Worm (Caenorhabditis elegans) whole organism, L3 larva: ENCODE data around the gene sru-40.
A peak's percentile ranks its signal among the peaks of the same experiment; 100 is the strongest.

Experiments
- R02D3.7 ChIP-seq: fragments of 150-350 bp; optimal IDR thresholded peaks from 2 replicates; lab custom pipeline; 2014; ENCODE audit warnings: missing biosample characterization, missing genetic modification characterization
- ZK546.5 ChIP-seq: sonication (generic microtip); optimal IDR thresholded peaks from 2 replicates; lab custom pipeline; 2017; ENCODE audit warnings: missing biosample characterization, missing genetic modification characterization
- aly-2 ChIP-seq: fragments of 150-350 bp; optimal IDR thresholded peaks from 2 replicates; lab custom pipeline; 2014; ENCODE audit warnings: missing biosample characterization, missing genetic modification characterization
- ama-1 ChIP-seq: fragments of 150-350 bp; optimal IDR thresholded peaks from 2 replicates; lab custom pipeline; 2018
- ceh-16 ChIP-seq: sonication (generic microtip); optimal IDR thresholded peaks from 2 replicates; lab custom pipeline; 2017; ENCODE audit warnings: missing biosample characterization, missing genetic modification characterization
- ceh-82 ChIP-seq: fragments of 150-350 bp; optimal IDR thresholded peaks from 2 replicates; lab custom pipeline; 2014; ENCODE audit warnings: missing biosample characterization, missing genetic modification characterization
- ceh-9 ChIP-seq: sonication (generic microtip); optimal IDR thresholded peaks from 2 replicates; lab custom pipeline; 2018; ENCODE audit warnings: missing biosample characterization, missing genetic modification characterization
- daf-12 ChIP-seq: fragments of 150-350 bp; optimal IDR thresholded peaks from 2 replicates; lab custom pipeline; 2014; ENCODE audit warnings: missing biosample characterization, missing genetic modification reagents, missing genetic modification characterization
- egl-27 ChIP-seq: sonication (generic microtip); optimal IDR thresholded peaks from 4 replicates; lab custom pipeline; 2017; ENCODE audit warnings: missing biosample characterization, missing genetic modification reagents, missing genetic modification characterization
- egl-5 ChIP-seq: fragments of 150-350 bp; optimal IDR thresholded peaks from 2 replicates; lab custom pipeline; 2017; ENCODE audit warnings: missing biosample characterization, missing genetic modification reagents, missing genetic modification characterization, inconsistent platforms
- elt-1 ChIP-seq: fragments of 150-350 bp; optimal IDR thresholded peaks from 2 replicates; lab custom pipeline; 2014; ENCODE audit warnings: missing biosample characterization, missing genetic modification characterization
- elt-2 ChIP-seq: sonication (generic microtip); optimal IDR thresholded peaks from 2 replicates; lab custom pipeline; 2016; ENCODE audit warnings: missing genetic modification reagents, mild to moderate bottlenecking, missing genetic modification characterization, missing compliant biosample characterization
- elt-3 ChIP-seq, 3 experiments: fragments of 150-350 bp in 1 of 3; sonication (generic microtip) in 2 of 3; optimal IDR thresholded peaks; 2 replicates in 2 of 3; 4 replicates in 1 of 3; lab custom pipeline; 2014 to 2017; ENCODE audit warnings: missing biosample characterization in 3 of 3, missing genetic modification characterization in 3 of 3
- eor-1 ChIP-seq, 2 experiments: fragments of 150-350 bp; optimal IDR thresholded peaks; 2 replicates each; lab custom pipeline; 2014 to 2018; ENCODE audit warnings: missing biosample characterization in 2 of 2, missing genetic modification characterization in 2 of 2
- fkh-10 ChIP-seq: sonication (generic microtip); optimal IDR thresholded peaks from 2 replicates; lab custom pipeline; 2017; ENCODE audit warnings: missing biosample characterization, missing genetic modification reagents, missing genetic modification characterization
- fkh-2 ChIP-seq: fragments of 150-350 bp; optimal IDR thresholded peaks from 2 replicates; lab custom pipeline; 2014; ENCODE audit warnings: missing biosample characterization, missing genetic modification reagents, missing genetic modification characterization
- fos-1 ChIP-seq: fragments of 150-350 bp; optimal IDR thresholded peaks from 2 replicates; lab custom pipeline; 2014; ENCODE audit warnings: missing biosample characterization, missing genetic modification characterization
- hmg-11 ChIP-seq: sonication (generic microtip); optimal IDR thresholded peaks from 2 replicates; lab custom pipeline; 2016; ENCODE audit warnings: missing genetic modification characterization, missing compliant biosample characterization
- jun-1 ChIP-seq: fragments of 150-350 bp; optimal IDR thresholded peaks from 2 replicates; lab custom pipeline; 2014; ENCODE audit warnings: missing biosample characterization, missing genetic modification reagents, missing genetic modification characterization
- lin-15B ChIP-seq: fragments of 150-350 bp; optimal IDR thresholded peaks from 2 replicates; lab custom pipeline; 2014; ENCODE audit warnings: missing biosample characterization, missing genetic modification characterization
- lin-39 ChIP-seq: fragments of 150-350 bp; optimal IDR thresholded peaks from 2 replicates; lab custom pipeline; 2018; ENCODE audit warnings: missing biosample characterization, missing genetic modification reagents, missing genetic modification characterization
- lsy-12 ChIP-seq: sonication (generic microtip); optimal IDR thresholded peaks from 2 replicates; lab custom pipeline; 2016; ENCODE audit warnings: mild to moderate bottlenecking, missing genetic modification characterization, missing compliant biosample characterization
- mdl-1 ChIP-seq: fragments of 150-350 bp; optimal IDR thresholded peaks from 2 replicates; lab custom pipeline; 2014; ENCODE audit warnings: missing biosample characterization, missing genetic modification characterization
- mml-1 ChIP-seq: fragments of 150-350 bp; sonication (generic microtip); optimal IDR thresholded peaks from 3 replicates; lab custom pipeline; 2014; ENCODE audit warnings: missing biosample characterization, missing genetic modification characterization
- nfya-1 ChIP-seq: sonication (generic microtip); optimal IDR thresholded peaks from 2 replicates; lab custom pipeline; 2017; ENCODE audit warnings: missing genetic modification characterization, mild to moderate bottlenecking, missing compliant biosample characterization, antibody characterized with exemption, moderate library complexity; ENCODE audit not compliant: insufficient read depth
- nhr-11 ChIP-seq: fragments of 150-350 bp; optimal IDR thresholded peaks from 2 replicates; lab custom pipeline; 2014; ENCODE audit warnings: missing biosample characterization, missing genetic modification characterization
- nhr-12 ChIP-seq: fragments of 150-350 bp; optimal IDR thresholded peaks from 2 replicates; lab custom pipeline; 2014; ENCODE audit warnings: missing biosample characterization, missing genetic modification characterization
- nhr-23 ChIP-seq: fragments of 150-350 bp; optimal IDR thresholded peaks from 2 replicates; lab custom pipeline; 2014; ENCODE audit warnings: missing biosample characterization, missing genetic modification reagents, missing genetic modification characterization
- nhr-237 ChIP-seq: fragments of 150-350 bp; optimal IDR thresholded peaks from 2 replicates; lab custom pipeline; 2014; ENCODE audit warnings: missing biosample characterization, missing genetic modification characterization
- nhr-25 ChIP-seq: sonication (generic microtip); optimal IDR thresholded peaks from 2 replicates; lab custom pipeline; 2017; ENCODE audit warnings: missing biosample characterization, missing genetic modification characterization
- nhr-28 ChIP-seq: fragments of 150-350 bp; optimal IDR thresholded peaks from 2 replicates; lab custom pipeline; 2014; ENCODE audit warnings: missing biosample characterization, missing genetic modification characterization
- nhr-43 ChIP-seq: sonication (generic microtip); optimal IDR thresholded peaks from 2 replicates; lab custom pipeline; 2016; ENCODE audit warnings: mild to moderate bottlenecking, missing genetic modification characterization, missing compliant biosample characterization; ENCODE audit not compliant: poor library complexity, severe bottlenecking
- nhr-67 ChIP-seq: fragments of 150-350 bp; optimal IDR thresholded peaks from 2 replicates; lab custom pipeline; 2014; ENCODE audit warnings: missing biosample characterization, missing genetic modification characterization
- nhr-76 ChIP-seq: fragments of 150-350 bp; sonication (generic microtip); optimal IDR thresholded peaks from 5 replicates; lab custom pipeline; 2014; ENCODE audit warnings: missing biosample characterization, missing genetic modification characterization
- nhr-77 ChIP-seq: fragments of 150-350 bp; optimal IDR thresholded peaks from 2 replicates; lab custom pipeline; 2014; ENCODE audit warnings: missing biosample characterization, missing genetic modification characterization
- pha-4 ChIP-seq: fragments of 150-350 bp; optimal IDR thresholded peaks from 2 replicates; lab custom pipeline; 2014; ENCODE audit warnings: missing biosample characterization, missing genetic modification reagents, missing genetic modification characterization
- pqm-1 ChIP-seq: fragments of 150-350 bp; optimal IDR thresholded peaks from 2 replicates; lab custom pipeline; 2017; ENCODE audit warnings: missing biosample characterization, missing genetic modification characterization, inconsistent platforms
- sea-2 ChIP-seq: fragments of 150-350 bp; sonication (generic microtip); optimal IDR thresholded peaks from 4 replicates; lab custom pipeline; 2014; ENCODE audit warnings: missing biosample characterization, missing genetic modification reagents, missing genetic modification characterization
- skn-1 ChIP-seq: fragments of 150-350 bp; optimal IDR thresholded peaks from 2 replicates; lab custom pipeline; 2014; ENCODE audit warnings: missing biosample characterization, missing genetic modification characterization
- snpc-4 ChIP-seq: fragments of 150-350 bp; optimal IDR thresholded peaks from 2 replicates; lab custom pipeline; 2014; ENCODE audit warnings: missing biosample characterization, missing genetic modification characterization
- tbx-2 ChIP-seq: sonication (generic microtip); optimal IDR thresholded peaks from 2 replicates; lab custom pipeline; 2016; ENCODE audit warnings: mild to moderate bottlenecking, missing genetic modification characterization, missing compliant biosample characterization
- unc-39 ChIP-seq: sonication (generic microtip); optimal IDR thresholded peaks from 4 replicates; lab custom pipeline; 2017; ENCODE audit warnings: missing biosample characterization, missing genetic modification characterization
- unc-62 ChIP-seq: fragments of 150-350 bp; sonication (generic microtip); optimal IDR thresholded peaks from 4 replicates; lab custom pipeline; 2014; ENCODE audit warnings: missing biosample characterization, missing genetic modification reagents, missing genetic modification characterization
- zag-1 ChIP-seq: fragments of 150-350 bp; optimal IDR thresholded peaks from 2 replicates; lab custom pipeline; 2014; ENCODE audit warnings: missing biosample characterization, missing genetic modification characterization
- ztf-11 ChIP-seq: fragments of 150-350 bp; optimal IDR thresholded peaks from 2 replicates; lab custom pipeline; 2014; ENCODE audit warnings: missing biosample characterization, missing genetic modification characterization
- ztf-4 ChIP-seq: fragments of 150-350 bp; optimal IDR thresholded peaks from 2 replicates; lab custom pipeline; 2014; ENCODE audit warnings: missing biosample characterization, missing genetic modification characterization

Gene sru-40

ce11 chrV:9796002-9796401 lies 37.8 kb downstream of the sru-40 start:
- TF ChIP-seq ama-1 (lab: Kevin White, UChicago) (no peak), egl-5 (tag; lab: Kevin White, UChicago) (no peak), nfya-1 (no peak)

- TF ChIP-seq egl-27 (tag; lab: Kevin White, UChicago) (no peak), ztf-4 (tag; lab: Kevin White, UChicago) (no peak), elt-2 (tag; lab: Kevin White, UChicago) (peak; percentile 23)
These were observed 38.8 kb downstream of the sru-40 start for ce11 chrV:9794997-9795396.

ce11 chrV:9791332-9791731 lies 42.5 kb downstream of the sru-40 start, which contains the start of gene lipl-2:
lipl-2 (plus strand) TSS chrV:9791567.
- TF ChIP-seq mdl-1 = no peak
- TF ChIP-seq pqm-1 = peak; percentile 81
- TF ChIP-seq pha-4 = peak; percentile 61
- peak; percentile 87 for TF ChIP-seq elt-2 (tag; lab: Kevin White, UChicago)

ce11 chrV:9789657-9790261 lies 44.0 kb downstream of the sru-40 start, which contains the start of gene ztf-7:
ztf-7 (minus strand) TSS chrV:9789707.
- TF ChIP-seq ceh-9 (tag; lab: Kevin White, UChicago) = no peak
- TF ChIP-seq ZK546.5 = no peak
- no peak for TF ChIP-seq aly-2 (tag; lab: Kevin White, UChicago)
- no peak for TF ChIP-seq eor-1 (tag; optimal IDR thresholded peaks at IDR 0.05; lab: Kevin White, UChicago)
- TF ChIP-seq skn-1 (tag; lab: Kevin White, UChicago) = peak; percentile 68
- peak; percentile 91 for TF ChIP-seq egl-5 (tag; lab: Kevin White, UChicago)
- peak; percentile 38 for TF ChIP-seq egl-27 (tag; lab: Kevin White, UChicago)
- no peak for TF ChIP-seq nhr-12 (tag; lab: Kevin White, UChicago)
- TF ChIP-seq pha-4 = peak; percentile 96
- no peak for TF ChIP-seq elt-3 (tag; optimal IDR thresholded peaks at IDR 0.05; lab: Kevin White, UChicago)
- TF ChIP-seq fos-1 (tag; lab: Kevin White, UChicago) = no peak
- TF ChIP-seq nhr-76 (tag; lab: Kevin White, UChicago) = no peak
- peak; percentile 94 for TF ChIP-seq nfya-1
- no peak for TF ChIP-seq fkh-2 (tag; lab: Kevin White, UChicago)
- peak; percentile 95 for TF ChIP-seq jun-1 (tag; lab: Kevin White, UChicago)
- no peak for TF ChIP-seq nhr-237 (tag; lab: Kevin White, UChicago)
- TF ChIP-seq daf-12 = no peak
- TF ChIP-seq nhr-25 (tag; lab: Kevin White, UChicago) = peak; percentile 99
- TF ChIP-seq sea-2 (GFP tag; lab: Kevin White, UChicago) = no peak
- peak; percentile 96 for TF ChIP-seq lsy-12
- TF ChIP-seq nhr-43 (tag; lab: Kevin White, UChicago) = peak; percentile 97
- TF ChIP-seq nhr-23 (tag; lab: Kevin White, UChicago) = peak; percentile 97
- TF ChIP-seq nhr-28 (tag; lab: Kevin White, UChicago) = no peak
- peak; percentile 26 for TF ChIP-seq nhr-77
- TF ChIP-seq hmg-11 (tag; lab: Kevin White, UChicago) = peak; percentile 80
- peak; percentile 93 for TF ChIP-seq snpc-4 (tag; lab: Kevin White, UChicago)
- TF ChIP-seq elt-2 (tag; lab: Kevin White, UChicago) = peak; percentile 89
- TF ChIP-seq unc-62 = peak; percentile 18
- no peak for TF ChIP-seq mml-1 (tag; lab: Kevin White, UChicago)
- peak; percentile 88 for TF ChIP-seq tbx-2 (tag; lab: Kevin White, UChicago)
- peak; percentile 89 for TF ChIP-seq lin-15B (tag; lab: Kevin White, UChicago)
- TF ChIP-seq fkh-10 (GFP tag; lab: Kevin White, UChicago) = peak; percentile 87
- TF ChIP-seq ztf-11 (tag; lab: Kevin White, UChicago) = no peak
- peak; percentile 62 for TF ChIP-seq R02D3.7 (tag; lab: Kevin White, UChicago)
- peak; percentile 50 for TF ChIP-seq ceh-16 (tag; lab: Kevin White, UChicago)
- peak; percentile 35 for TF ChIP-seq ceh-82 (tag; lab: Kevin White, UChicago)
- peak; percentile 80 for TF ChIP-seq nhr-11 (tag; lab: Kevin White, UChicago)
- TF ChIP-seq nhr-67 (tag; lab: Kevin White, UChicago) = no peak
- peak; percentile 94 for TF ChIP-seq mdl-1
- TF ChIP-seq lin-39 (tag; lab: Kevin White, UChicago) = peak; percentile 95
- peak; percentile 73 for TF ChIP-seq pqm-1
- no peak for TF ChIP-seq unc-39 (tag; lab: Kevin White, UChicago)
- peak; percentile 76 for TF ChIP-seq elt-1 (tag; lab: Kevin White, UChicago)
- no peak for TF ChIP-seq zag-1 (tag; lab: Kevin White, UChicago)
- TF ChIP-seq ztf-4 (tag; lab: Kevin White, UChicago) = peak; percentile 74
- TF ChIP-seq ama-1 (lab: Kevin White, UChicago) = peak; percentile 82
